Fruit fly (Drosophila melanogaster) whole organism, pupa: Measurements from ENCODE around the gene Pdi.

ENCODE experiments used
- CG14655 ChIP-seq: fragments of 200-800 bp; sonication (Bioruptor generic); optimal IDR thresholded peaks from 3 replicates; lab custom pipeline; 2017; ENCODE audit warnings: mild to moderate bottlenecking, missing biosample characterization, missing genetic modification reagents, missing genetic modification characterization
- CG32121 ChIP-seq: fragments of 200-800 bp; sonication (Bioruptor generic); IDR thresholded peaks from 2 replicates; pipeline ENCODE4 v1.3.6; 2022; ENCODE audit warnings: missing biosample characterization, missing genetic modification characterization
- CG8159 ChIP-seq: fragments of 200-800 bp; sonication (Bioruptor generic); optimal IDR thresholded peaks from 3 replicates; lab custom pipeline; 2018; ENCODE audit warnings: missing biosample characterization, mild to moderate bottlenecking, missing genetic modification characterization, moderate library complexity
- CG9948 ChIP-seq: fragments of 200-800 bp; sonication (Bioruptor generic); optimal IDR thresholded peaks from 2 replicates; lab custom pipeline; 2018; ENCODE audit warnings: missing biosample characterization, mild to moderate bottlenecking, missing genetic modification characterization, moderate library complexity
- EcR ChIP-seq: fragments of 200-800 bp; sonication (Bioruptor generic); optimal IDR thresholded peaks from 3 replicates; lab custom pipeline; 2019; ENCODE audit warnings: missing biosample characterization, missing genetic modification characterization, mild to moderate bottlenecking, moderate library complexity, missing genetic modification reagents
- rn ChIP-seq: fragments of 200-800 bp; sonication (Bioruptor generic); IDR thresholded peaks from 2 replicates; pipeline ENCODE4 v1.3.6; 2022; ENCODE audit warnings: missing biosample characterization, missing genetic modification characterization

DNA sequence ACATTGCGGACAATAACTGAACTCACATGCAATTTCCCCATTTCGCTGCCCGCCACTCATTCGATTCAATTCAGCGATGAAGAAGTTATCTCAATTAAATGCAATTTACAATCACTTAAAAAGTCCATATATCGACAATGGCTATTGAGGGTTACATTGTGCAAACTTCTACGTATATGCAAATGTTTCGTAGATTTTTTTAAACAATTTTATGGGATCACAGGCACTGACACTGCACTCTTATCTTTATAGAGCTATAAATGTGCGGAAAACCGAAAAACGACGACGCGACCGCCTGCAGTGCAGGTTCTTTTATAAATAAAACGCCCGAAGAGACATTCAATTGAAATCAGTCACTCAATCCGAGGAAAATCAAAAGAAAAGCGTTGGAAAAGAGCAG lies 54.4 kb downstream of the Pdi start:
- TF ChIP-seq rn (GFP tag; lab: Robert Waterston, UW) (no peak), EcR (no peak), CG32121 (GFP tag; lab: Robert Waterston, UW) (no peak), CG8159 (no peak), CG14655 (GFP tag; lab: Kevin White, UChicago) (no peak), CG9948 (tag; lab: Kevin White, UChicago) (no peak)
